Fruit fly (Drosophila melanogaster) whole organism, embryonic: ENCODE measurements around the gene CG5810.

ENCODE experiments used
- ATbp ChIP-seq: fragments of 200-800 bp; sonication (Bioruptor generic); optimal IDR thresholded peaks from 2 replicates; lab custom pipeline; 2017; ENCODE audit warnings: missing biosample characterization, mild to moderate bottlenecking, missing genetic modification characterization, missing genetic modification reagents
- Blimp-1 ChIP-seq: fragments of 200-800 bp; sonication (Bioruptor generic); optimal IDR thresholded peaks from 3 replicates; lab custom pipeline; 2018; ENCODE audit warnings: missing biosample characterization, missing genetic modification characterization, mild to moderate bottlenecking, moderate library complexity, missing genetic modification reagents
- C15 ChIP-seq: fragments of 200-800 bp; sonication (Bioruptor generic); IDR thresholded peaks from 3 replicates; pipeline ENCODE4 v1.3.6; 2022; ENCODE audit warnings: missing biosample characterization, missing genetic modification characterization
- CG10462 ChIP-seq: fragments of 200-800 bp; sonication (Bioruptor generic); optimal IDR thresholded peaks from 2 replicates; lab custom pipeline; 2016; ENCODE audit warnings: missing biosample characterization, missing genetic modification characterization
- CG11696 ChIP-seq: fragments of 200-800 bp; sonication (Bioruptor generic); IDR thresholded peaks from 2 replicates; pipeline ENCODE4 v1.3.6; 2022; ENCODE audit warnings: missing biosample characterization, missing genetic modification characterization
- CG13424 ChIP-seq: fragments of 200-800 bp; sonication (Bioruptor generic); optimal IDR thresholded peaks from 2 replicates; lab custom pipeline; 2019; ENCODE audit warnings: missing biosample characterization, mild to moderate bottlenecking, missing genetic modification characterization, moderate library complexity
- CG15514 ChIP-seq: fragments of 200-800 bp; sonication (Bioruptor generic); optimal IDR thresholded peaks from 3 replicates; lab custom pipeline; 2017; ENCODE audit warnings: missing biosample characterization, missing genetic modification characterization, mild to moderate bottlenecking, moderate library complexity, missing genetic modification reagents
- CG16779 ChIP-seq: fragments of 200-800 bp; sonication (Bioruptor generic); IDR thresholded peaks from 2 replicates; pipeline ENCODE4 v1.3.6; 2022; ENCODE audit warnings: missing biosample characterization, missing genetic modification characterization
- CG17612 ChIP-seq: fragments of 200-800 bp; sonication (Bioruptor generic); IDR thresholded peaks from 2 replicates; pipeline ENCODE4 v1.3.6; 2022; ENCODE audit warnings: missing biosample characterization, missing genetic modification characterization
- CG18011 ChIP-seq: fragments of 200-800 bp; sonication (Bioruptor generic); optimal IDR thresholded peaks from 2 replicates; lab custom pipeline; 2017; ENCODE audit warnings: missing biosample characterization, missing genetic modification characterization, mild to moderate bottlenecking, moderate library complexity, missing genotype
- CG2889 ChIP-seq: fragments of 200-800 bp; sonication (Bioruptor generic); IDR thresholded peaks from 3 replicates; pipeline ENCODE4 v1.3.6; 2022; ENCODE audit warnings: missing biosample characterization, missing genetic modification characterization
- CG4617 ChIP-seq: fragments of 200-800 bp; sonication (Bioruptor generic); optimal IDR thresholded peaks from 3 replicates; lab custom pipeline; 2016; ENCODE audit warnings: missing biosample characterization, missing genetic modification characterization, borderline replicate concordance
- CG7839 ChIP-seq: fragments of 200-800 bp; sonication (Bioruptor generic); optimal IDR thresholded peaks from 3 replicates; lab custom pipeline; 2018; ENCODE audit warnings: missing biosample characterization, mild to moderate bottlenecking, missing genetic modification characterization, moderate library complexity
- CG8924 ChIP-seq: fragments of 200-800 bp; optimal IDR thresholded peaks from 3 replicates; lab custom pipeline; 2019; ENCODE audit warnings: missing biosample characterization, mild to moderate bottlenecking, missing genetic modification characterization, moderate library complexity
- CG9797 ChIP-seq: fragments of 200-800 bp; sonication (Bioruptor generic); optimal IDR thresholded peaks from 3 replicates; lab custom pipeline; 2018; ENCODE audit warnings: missing biosample characterization, mild to moderate bottlenecking, missing genetic modification characterization
- D19B ChIP-seq: fragments of 200-800 bp; sonication (Bioruptor generic); optimal IDR thresholded peaks from 2 replicates; lab custom pipeline; 2017; ENCODE audit warnings: missing biosample characterization, mild to moderate bottlenecking, missing genetic modification characterization
- Dp ChIP-seq: fragments of 200-800 bp; sonication (Bioruptor generic); optimal IDR thresholded peaks from 2 replicates; lab custom pipeline; 2018; ENCODE audit warnings: missing biosample characterization, mild to moderate bottlenecking, missing genetic modification characterization, moderate library complexity
- HLH3B ChIP-seq: fragments of 200-800 bp; sonication (Bioruptor generic); IDR thresholded peaks from 2 replicates; pipeline ENCODE4 v1.3.6; 2022; ENCODE audit warnings: missing biosample characterization, missing genetic modification characterization
- Jarid2 ChIP-seq: fragments of 200-800 bp; sonication (Bioruptor generic); optimal IDR thresholded peaks from 3 replicates; lab custom pipeline; 2017; ENCODE audit warnings: mild to moderate bottlenecking, missing biosample characterization, missing genetic modification reagents, missing genetic modification characterization
- Lpt ChIP-seq: fragments of >200 bp; optimal IDR thresholded peaks from 2 replicates; lab custom pipeline; 2018; ENCODE audit warnings: missing biosample characterization, missing genetic modification characterization
- Med ChIP-seq: fragments of 200-800 bp; sonication (Bioruptor generic); peaks from one replicate; lab custom pipeline; 2016; ENCODE audit warnings: missing biosample characterization, missing genetic modification characterization, mild to moderate bottlenecking, inconsistent platforms, moderate library complexity
- Nf-YB ChIP-seq: fragments of 200-800 bp; sonication (Bioruptor generic); optimal IDR thresholded peaks from 3 replicates; lab custom pipeline; 2019; ENCODE audit warnings: missing biosample characterization, mild to moderate bottlenecking, missing genetic modification characterization, moderate library complexity
- Nf-YC ChIP-seq: fragments of 200-800 bp; optimal IDR thresholded peaks from 3 replicates; lab custom pipeline; 2019; ENCODE audit warnings: missing biosample characterization, mild to moderate bottlenecking, missing genetic modification characterization, moderate library complexity
- Oaz ChIP-seq: fragments of 200-800 bp; sonication (Bioruptor generic); IDR thresholded peaks from 2 replicates; pipeline ENCODE4 v1.3.6; 2022; ENCODE audit warnings: missing biosample characterization, missing genetic modification characterization
- abd-A ChIP-seq: fragments of 200-800 bp; sonication (Bioruptor generic); optimal IDR thresholded peaks from 3 replicates; lab custom pipeline; 2019; ENCODE audit warnings: missing biosample characterization, mild to moderate bottlenecking, missing genetic modification characterization, moderate library complexity
- ac ChIP-seq: fragments of 200-800 bp; sonication (Bioruptor generic); optimal IDR thresholded peaks from 3 replicates; lab custom pipeline; 2017; ENCODE audit warnings: missing biosample characterization, mild to moderate bottlenecking, missing genetic modification characterization
- ash1 ChIP-seq: fragments of 200-800 bp; sonication (Bioruptor generic); optimal IDR thresholded peaks from 2 replicates; lab custom pipeline; 2018; ENCODE audit warnings: missing biosample characterization, mild to moderate bottlenecking, missing genetic modification characterization
- ato ChIP-seq: fragments of 200-800 bp; sonication (Bioruptor generic); IDR thresholded peaks from 2 replicates; pipeline ENCODE4 v1.3.6; 2022; ENCODE audit warnings: missing biosample characterization, missing genetic modification characterization; ENCODE audit not compliant: partially characterized antibody
- bcd ChIP-seq: fragments of 200-800 bp; sonication (Bioruptor generic); optimal IDR thresholded peaks from 2 replicates; lab custom pipeline; 2017; ENCODE audit warnings: missing biosample characterization, mild to moderate bottlenecking, missing genetic modification characterization
- danr ChIP-seq: fragments of 200-800 bp; sonication (Bioruptor generic); IDR thresholded peaks from 2 replicates; pipeline ENCODE4 v1.3.6; 2022; ENCODE audit warnings: missing biosample characterization, missing genetic modification characterization
- dm ChIP-seq: fragments of 200-800 bp; sonication (Bioruptor generic); optimal IDR thresholded peaks from 3 replicates; lab custom pipeline; 2016; ENCODE audit warnings: missing biosample characterization, missing genetic modification characterization
- dpn ChIP-seq, 2 experiments: fragments of 200-800 bp; sonication (Bioruptor generic); optimal IDR thresholded peaks; 3 replicates each; lab custom pipeline; 2016; ENCODE audit warnings: missing biosample characterization in 2 of 2, missing genetic modification characterization in 2 of 2
- en ChIP-seq: fragments of 200-800 bp; sonication (Bioruptor generic); optimal IDR thresholded peaks from 2 replicates; lab custom pipeline; 2016; ENCODE audit warnings: missing biosample characterization, missing genetic modification characterization
- gcm ChIP-seq: fragments of 200-800 bp; sonication (Bioruptor generic); optimal IDR thresholded peaks from 2 replicates; lab custom pipeline; 2019; ENCODE audit warnings: missing biosample characterization, mild to moderate bottlenecking, missing genetic modification characterization, moderate library complexity
- h ChIP-seq: fragments of >200 bp; optimal IDR thresholded peaks from 2 replicates; lab custom pipeline; 2017
- insv ChIP-seq, 2 experiments: fragments of 200-800 bp; sonication (Bioruptor generic); optimal IDR thresholded peaks; 3 replicates each; lab custom pipeline; 2016 to 2018; ENCODE audit warnings: missing biosample characterization in 2 of 2, missing genetic modification characterization in 2 of 2
- ken ChIP-seq: fragments of 200-800 bp; sonication (Bioruptor generic); IDR thresholded peaks from 3 replicates; pipeline ENCODE4 v1.3.6; 2022; ENCODE audit warnings: missing biosample characterization, missing genetic modification characterization
- klu ChIP-seq: fragments of 200-800 bp; sonication (Bioruptor generic); IDR thresholded peaks from 2 replicates; pipeline ENCODE4 v1.3.6; 2022; ENCODE audit warnings: missing biosample characterization, missing genetic modification characterization
- nerfin-1 ChIP-seq: fragments of 200-800 bp; sonication (Bioruptor generic); optimal IDR thresholded peaks from 3 replicates; lab custom pipeline; 2019; ENCODE audit warnings: missing biosample characterization, mild to moderate bottlenecking, missing genetic modification characterization, moderate library complexity
- salm ChIP-seq: fragments of 200-800 bp; sonication (Bioruptor generic); optimal IDR thresholded peaks from 2 replicates; lab custom pipeline; 2018; ENCODE audit warnings: missing biosample characterization, mild to moderate bottlenecking, missing genetic modification characterization
- sd ChIP-seq: fragments of 200-800 bp; sonication (Bioruptor generic); optimal IDR thresholded peaks from 3 replicates; lab custom pipeline; 2018; ENCODE audit warnings: missing biosample characterization, mild to moderate bottlenecking, missing genetic modification characterization, moderate library complexity
- slp2 ChIP-seq: fragments of 200-800 bp; sonication (Bioruptor generic); optimal IDR thresholded peaks from 2 replicates; lab custom pipeline; 2016; ENCODE audit warnings: missing biosample characterization, missing genetic modification characterization
- sqz ChIP-seq: fragments of 200-800 bp; sonication (Bioruptor generic); optimal IDR thresholded peaks from 3 replicates; lab custom pipeline; 2018; ENCODE audit warnings: missing biosample characterization, mild to moderate bottlenecking, missing genetic modification characterization
- stwl ChIP-seq: fragments of 200-800 bp; sonication (Bioruptor generic); optimal IDR thresholded peaks from 3 replicates; lab custom pipeline; 2018; ENCODE audit warnings: missing biosample characterization, mild to moderate bottlenecking, missing genetic modification characterization, moderate library complexity
- tgo ChIP-seq: fragments of 200-800 bp; sonication (Bioruptor generic); IDR thresholded peaks from 3 replicates; pipeline ENCODE4 v1.3.6; 2022; ENCODE audit warnings: missing biosample characterization, missing genetic modification characterization
- twi ChIP-seq: fragments of 200-800 bp; optimal IDR thresholded peaks from 2 replicates; lab custom pipeline; 2019; ENCODE audit warnings: missing biosample characterization, mild to moderate bottlenecking, missing genetic modification characterization, moderate library complexity
- unpg ChIP-seq: fragments of 200-800 bp; sonication (Bioruptor generic); optimal IDR thresholded peaks from 3 replicates; lab custom pipeline; 2018; ENCODE audit warnings: missing biosample characterization, mild to moderate bottlenecking, missing genetic modification characterization, moderate library complexity
- vnd ChIP-seq: fragments of 200-800 bp; sonication (Bioruptor generic); IDR thresholded peaks from 3 replicates; pipeline ENCODE4 v1.3.6; 2022; ENCODE audit warnings: missing biosample characterization, missing genetic modification characterization; ENCODE audit not compliant: partially characterized antibody
- z ChIP-seq: fragments of 200-800 bp; sonication (Bioruptor generic); IDR thresholded peaks from 3 replicates; pipeline ENCODE4 v1.3.6; 2022; ENCODE audit warnings: missing biosample characterization, missing genetic modification characterization

The CG5810 gene

dm6 chr3R:21204500-21205167 lies 41.1 kb downstream of the CG5810 start (continued):
- TF ChIP-seq CG8924 (tag; lab: Kevin White, UChicago) (peak; percentile 90), insv (GFP tag; optimal IDR thresholded peaks at IDR 0.05; lab: Kevin White, UChicago) (no peak), CG2889 (GFP tag; lab: Robert Waterston, UW) (no peak), Oaz (0 out of 2 replicates have a peak, but pooled peaks have one; percentile 44), bcd (GFP tag; lab: Kevin White, UChicago) (peak; percentile 80), ato (GFP tag; lab: Robert Waterston, UW) (no peak), HLH3B (GFP tag; lab: Robert Waterston, UW) (peak; percentile 85), en (GFP tag; lab: Kevin White, UChicago) (peak; percentile 70), CG16779 (no peak), C15 (no peak), CG17612 (GFP tag; lab: Robert Waterston, UW) (0 out of 2 replicates have a peak, but pooled peaks have one; percentile 31), CG9797 (GFP tag; lab: Kevin White, UChicago) (no peak), ken (GFP tag; lab: Robert Waterston, UW) (peak; percentile 53; the same call in 2 of the 3 replicates), sqz (GFP tag; lab: Kevin White, UChicago) (peak; percentile 37), danr (peak; percentile 69), nerfin-1 (tag; lab: Kevin White, UChicago) (peak; percentile 85), CG4617 (GFP tag; lab: Kevin White, UChicago) (peak; percentile 29), Dp (GFP tag; lab: Kevin White, UChicago) (no peak), Blimp-1 (GFP tag; lab: Kevin White, UChicago) (peak; percentile 91), Lpt (GFP tag; lab: Kevin White, UChicago) (no peak), CG10462 (GFP tag; lab: Kevin White, UChicago) (peak; percentile 63), Nf-YB (GFP tag; lab: Kevin White, UChicago) (peak; percentile 69), slp2 (peak; percentile 80), Med (peak; percentile 93), salm (peak; percentile 84), ac (GFP tag; lab: Kevin White, UChicago) (peak; percentile 22), h (lab: Kevin White, UChicago) (no peak), sd (peak; percentile 59), CG11696 (GFP tag; lab: Robert Waterston, UW) (0 out of 2 replicates have a peak, but pooled peaks have one; percentile 39), D19B (peak; percentile 82), dpn (GFP tag; optimal IDR thresholded peaks at IDR 0.05; lab: Kevin White, UChicago) (peak; percentile 79 to 88), CG13424 (tag; lab: Kevin White, UChicago) (peak; percentile 90), CG18011 (GFP tag; lab: Kevin White, UChicago) (peak; percentile 48), ash1 (GFP tag; lab: Kevin White, UChicago) (no peak), ATbp (GFP tag; lab: Kevin White, UChicago) (peak; percentile 92), unpg (GFP tag; lab: Kevin White, UChicago) (peak; percentile 87), Jarid2 (GFP tag; lab: Kevin White, UChicago) (peak; percentile 65), klu (GFP tag; lab: Robert Waterston, UW) (no peak), gcm (GFP tag; lab: Kevin White, UChicago) (peak; percentile 83), Nf-YC (peak; percentile 5), abd-A (no peak), z (GFP tag; lab: Robert Waterston, UW) (peak; percentile 79; the same call in 2 of the 3 replicates), vnd (no peak), CG15514 (GFP tag; lab: Kevin White, UChicago) (peak; percentile 66), CG7839 (peak; percentile 89), tgo (GFP tag; lab: Robert Waterston, UW) (peak; percentile 77), stwl (tag; lab: Kevin White, UChicago) (no peak), twi (tag; lab: Kevin White, UChicago) (peak; percentile 66), dm (GFP tag; lab: Kevin White, UChicago) (peak; percentile 81)
